In the genomic region with DNA sequence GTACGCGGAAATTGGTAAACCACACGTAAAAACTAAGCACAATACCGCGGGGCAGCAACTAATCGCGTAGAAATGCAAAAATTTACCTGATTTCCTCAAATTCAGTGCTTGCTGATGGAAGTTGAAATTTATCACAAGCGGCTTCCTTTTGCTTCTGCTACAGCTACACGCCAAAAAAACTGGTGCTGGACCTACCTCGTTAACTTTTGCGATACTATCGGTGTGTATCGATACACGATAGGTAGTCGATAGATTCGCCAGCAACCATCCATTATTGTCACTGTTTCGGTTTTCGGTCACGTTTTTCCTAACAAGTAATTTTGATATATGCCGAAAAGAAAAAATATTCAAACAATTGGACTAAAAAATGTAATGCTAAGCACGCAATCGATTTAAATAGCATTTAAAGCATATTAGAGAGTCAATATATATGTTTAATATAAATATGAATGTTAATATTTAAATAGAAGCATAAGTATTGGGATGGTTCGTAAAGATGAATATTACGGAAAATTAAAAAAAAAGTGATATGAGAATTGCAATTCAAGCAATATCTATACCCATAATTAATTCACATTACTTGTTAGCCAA, we compare ENCODE assay signal across 5 fruit fly cellular contexts.
TF ChIP-seq lines count a peak whose summit lies in the region.

Gene Sumo, minus strand, starts transcription at position 223 of the 591 bp plus-strand sequence.

- no peak for TF ChIP-seq CTCF in whole organism, embryonic (GFP tag; optimal IDR thresholded peaks at IDR 0.05; lab: Kevin White, UChicago)

TF ChIP-seq in whole organism, adult, 20 proteins besides CTCF, POLR2A, EP300 and RAD21:
- TF ChIP-seq CG7045 (GFP tag; optimal IDR thresholded peaks at IDR 0.05; lab: Kevin White, UChicago) (no peak), pad (GFP tag; optimal IDR thresholded peaks at IDR 0.05; lab: Kevin White, UChicago) (peak; percentile 22), Clk (GFP tag; optimal IDR thresholded peaks at IDR 0.05; lab: Kevin White, UChicago) (peak; percentile 14), CG11617 (GFP tag; optimal IDR thresholded peaks at IDR 0.05; lab: Kevin White, UChicago) (no peak), Mnt (GFP tag; optimal IDR thresholded peaks at IDR 0.05; lab: Kevin White, UChicago) (peak; percentile 37), CG14711 (tag; optimal IDR thresholded peaks at IDR 0.05; lab: Kevin White, UChicago) (no peak), bab1 (GFP tag; optimal IDR thresholded peaks at IDR 0.05; lab: Kevin White, UChicago) (peak; percentile 11), Hr96 (GFP tag; optimal IDR thresholded peaks at IDR 0.05; lab: Kevin White, UChicago) (peak; percentile 72)

TF ChIP-seq in whole organism, embryonic, 481 proteins besides CTCF, POLR2A, EP300 and RAD21 (continues in another document):
- TF ChIP-seq NK7.1 (GFP tag; optimal IDR thresholded peaks at IDR 0.05; lab: Kevin White, UChicago) (no peak), CG13894 (tag; optimal IDR thresholded peaks at IDR 0.05; lab: Kevin White, UChicago) (peak; percentile 22), Pdp1 (GFP tag; optimal IDR thresholded peaks at IDR 0.05; lab: Kevin White, UChicago) (no peak), NFAT (GFP tag; IDR thresholded peaks at IDR 0.05; lab: Robert Waterston, UW) (peak; percentile 86), dimm (GFP tag; IDR thresholded peaks at IDR 0.05; lab: Robert Waterston, UW) (no peak), CG32532 (GFP tag; IDR thresholded peaks at IDR 0.05; lab: Robert Waterston, UW) (peak; percentile 49), Ets97D (GFP tag; optimal IDR thresholded peaks at IDR 0.05; lab: Kevin White, UChicago) (no peak), CG4820 (GFP tag; optimal IDR thresholded peaks at IDR 0.05; lab: Kevin White, UChicago) (no peak), dmrt11E (tag; optimal IDR thresholded peaks at IDR 0.05; lab: Kevin White, UChicago) (peak; percentile 4), Dad (GFP tag; optimal IDR thresholded peaks at IDR 0.05; lab: Kevin White, UChicago) (no peak), CG9932 (GFP tag; IDR thresholded peaks at IDR 0.05; lab: Robert Waterston, UW) (peak; percentile 93), Opbp (GFP tag; IDR thresholded peaks at IDR 0.05; lab: Robert Waterston, UW; ENCODE audit: partially characterized antibody) (peak; percentile 100), CG18011 (GFP tag; optimal IDR thresholded peaks at IDR 0.05; lab: Kevin White, UChicago) (no peak), CG17186 (GFP tag; optimal IDR thresholded peaks at IDR 0.05; lab: Kevin White, UChicago) (no peak), rib (GFP tag; IDR thresholded peaks at IDR 0.05; lab: Robert Waterston, UW) (no peak), Taf1 (GFP tag; IDR thresholded peaks at IDR 0.05; lab: Robert Waterston, UW) (0 out of 2 replicates have a peak, but pooled peaks have one; percentile 12), exex (tag; optimal IDR thresholded peaks at IDR 0.05; lab: Kevin White, UChicago) (no peak), CG15514 (GFP tag; optimal IDR thresholded peaks at IDR 0.05; lab: Kevin White, UChicago) (peak; percentile 21), hb (GFP tag; IDR thresholded peaks at IDR 0.05; lab: Robert Waterston, UW; ENCODE audit: partially characterized antibody) (peak; percentile 99)

TF ChIP-seq in whole organism, prepupa, 60 proteins besides CTCF, POLR2A, EP300 and RAD21 (continues in another document):
- TF ChIP-seq CG34406 (GFP tag; optimal IDR thresholded peaks at IDR 0.05; lab: Kevin White, UChicago) (no peak), CG3032 (tag; optimal IDR thresholded peaks at IDR 0.05; lab: Kevin White, UChicago) (peak; percentile 21), CG8119 (GFP tag; IDR thresholded peaks at IDR 0.05; lab: Robert Waterston, UW) (0 out of 3 replicates have a peak, but pooled peaks have one; percentile 2), Smox (GFP tag; optimal IDR thresholded peaks at IDR 0.05; lab: Kevin White, UChicago) (no peak), Hr39 (GFP tag; optimal IDR thresholded peaks at IDR 0.05; lab: Kevin White, UChicago) (no peak), Sox15 (GFP tag; optimal IDR thresholded peaks at IDR 0.05; lab: Kevin White, UChicago) (peak; percentile 5), acj6 (GFP tag; optimal IDR thresholded peaks at IDR 0.05; lab: Kevin White, UChicago) (no peak), CG6854 (GFP tag; optimal IDR thresholded peaks at IDR 0.05; lab: Kevin White, UChicago) (peak; percentile 60), Lpt (GFP tag; optimal IDR thresholded peaks at IDR 0.05; lab: Kevin White, UChicago) (no peak), cyc (GFP tag; optimal IDR thresholded peaks at IDR 0.05; lab: Kevin White, UChicago) (no peak), Hr4 (GFP tag; optimal IDR thresholded peaks at IDR 0.05; lab: Kevin White, UChicago) (no peak), CG31627 (GFP tag; optimal IDR thresholded peaks at IDR 0.05; lab: Kevin White, UChicago) (no peak), CG11762 (GFP tag; optimal IDR thresholded peaks at IDR 0.05; lab: Kevin White, UChicago; ENCODE audit: insufficient read depth) (no peak), CG32006 (GFP tag; optimal IDR thresholded peaks at IDR 0.05; lab: Kevin White, UChicago) (peak; percentile 11), CG9139 (GFP tag; optimal IDR thresholded peaks at IDR 0.05; lab: Kevin White, UChicago) (no peak), Gug (GFP tag; IDR thresholded peaks at IDR 0.05; lab: Robert Waterston, UW) (no peak), Met (GFP tag; optimal IDR thresholded peaks at IDR 0.05; lab: Kevin White, UChicago) (no peak), Ets21C (GFP tag; optimal IDR thresholded peaks at IDR 0.05; lab: Kevin White, UChicago) (no peak), CG16779 (tag; optimal IDR thresholded peaks at IDR 0.05; lab: Kevin White, UChicago) (no peak), CG6792 (GFP tag; optimal IDR thresholded peaks at IDR 0.05; lab: Kevin White, UChicago) (no peak)

TF ChIP-seq in whole organism, pupa, 21 proteins besides CTCF, POLR2A, EP300 and RAD21:
- TF ChIP-seq D1 (tag; optimal IDR thresholded peaks at IDR 0.05; lab: Kevin White, UChicago): no peak
- no peak for TF ChIP-seq CG14655 (GFP tag; optimal IDR thresholded peaks at IDR 0.05; lab: Kevin White, UChicago)
- peak; percentile 6 for TF ChIP-seq CG15710 (tag; optimal IDR thresholded peaks at IDR 0.05; lab: Kevin White, UChicago)
- TF ChIP-seq rn (GFP tag; IDR thresholded peaks at IDR 0.05; lab: Robert Waterston, UW): no peak
- peak; percentile 5; the same call in 1 of the 2 replicates for TF ChIP-seq Ets98B (GFP tag; IDR thresholded peaks at IDR 0.05; lab: Robert Waterston, UW)

TF ChIP-seq in whole organism, wandering third instar larva, 38 proteins besides CTCF, POLR2A, EP300 and RAD21:
- TF ChIP-seq sage (GFP tag; optimal IDR thresholded peaks at IDR 0.05; lab: Kevin White, UChicago): no peak
- TF ChIP-seq Sp1 (GFP tag; optimal IDR thresholded peaks at IDR 0.05; lab: Kevin White, UChicago): peak; percentile 21
- TF ChIP-seq brk (GFP tag; optimal IDR thresholded peaks at IDR 0.05; lab: Kevin White, UChicago): no peak
- TF ChIP-seq HLH106 (tag; optimal IDR thresholded peaks at IDR 0.05; lab: Kevin White, UChicago): peak; percentile 11
- no peak for TF ChIP-seq Dfd (GFP tag; optimal IDR thresholded peaks at IDR 0.05; lab: Kevin White, UChicago)
- peak; percentile 94 for TF ChIP-seq Hr83 (GFP tag; optimal IDR thresholded peaks at IDR 0.05; lab: Kevin White, UChicago; ENCODE audit: poor library complexity, severe bottlenecking)
- peak; percentile 62 for TF ChIP-seq Jra (GFP tag; optimal IDR thresholded peaks at IDR 0.05; lab: Kevin White, UChicago)
- TF ChIP-seq rgr (GFP tag; optimal IDR thresholded peaks at IDR 0.05; lab: Kevin White, UChicago): peak; percentile 22
- TF ChIP-seq Rel (GFP tag; optimal IDR thresholded peaks at IDR 0.05; lab: Kevin White, UChicago): no peak
- peak; percentile 13 for TF ChIP-seq Rel (tag; optimal IDR thresholded peaks at IDR 0.05; lab: Kevin White, UChicago)
- peak; percentile 47 for TF ChIP-seq woc (GFP tag; optimal IDR thresholded peaks at IDR 0.05; lab: Kevin White, UChicago)
